Worm (Caenorhabditis elegans): Measurements from ENCODE around the gene R144.6.
A peak's percentile ranks its signal among the peaks of the same experiment; 100 is the strongest.

R144.6 gene

DNA sequence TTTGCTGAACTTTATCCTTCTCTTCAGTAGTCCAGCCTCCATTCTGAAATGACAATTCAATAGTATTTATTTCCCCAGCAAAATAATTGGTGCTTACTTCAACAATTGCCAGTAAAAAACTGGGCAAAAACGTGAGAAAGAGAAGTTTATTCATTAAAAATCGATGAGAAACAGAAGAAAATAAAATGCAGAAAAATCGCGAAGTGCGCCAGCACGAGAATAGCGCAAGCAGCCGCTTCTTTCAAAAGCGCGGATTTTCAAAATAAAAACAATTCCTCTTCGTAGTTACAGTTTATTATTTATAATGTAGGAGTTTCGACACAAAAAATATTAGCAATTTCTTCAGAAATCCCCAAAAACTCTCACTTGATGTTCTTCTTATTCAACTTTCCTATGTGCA, 41.6 kb downstream of the R144.6 start, which contains the start of gene C27F2.9 (continued):
- TF ChIP-seq dmd-6 (GFP tag; IDR thresholded peaks at IDR 0.05): peak; percentile 67
- no peak for TF ChIP-seq nhr-28 (tag; optimal IDR thresholded peaks at IDR 0.05)
- no peak for TF ChIP-seq zag-1 (tag; optimal IDR thresholded peaks at IDR 0.05)
- TF ChIP-seq nhr-48 (tag; optimal IDR thresholded peaks at IDR 0.05): peak; percentile 54
- TF ChIP-seq ceh-44 (GFP tag; IDR thresholded peaks at IDR 0.05): no peak
- no peak for TF ChIP-seq snpc-4 (tag; optimal IDR thresholded peaks at IDR 0.05)
- TF ChIP-seq Y5F2A.4 (GFP tag; optimal IDR thresholded peaks at IDR 0.05): no peak
- peak; percentile 40 to 58 for TF ChIP-seq hif-1 (tag; optimal IDR thresholded peaks at IDR 0.05)
- no peak for TF ChIP-seq mxl-2 (GFP tag; conservative IDR thresholded peaks at IDR 0.05)
- no peak for TF ChIP-seq ceh-62 (tag; optimal IDR thresholded peaks at IDR 0.05)
- TF ChIP-seq nhr-77 (tag; optimal IDR thresholded peaks at IDR 0.05): peak; percentile 52
- peak in 1 of 2 experiments; percentile 2 for TF ChIP-seq mdl-1 (tag; optimal IDR thresholded peaks at IDR 0.05)
- peak; percentile 32; the same call in 1 of the 2 replicates for TF ChIP-seq ctbp-1 (GFP tag; IDR thresholded peaks at IDR 0.05)
- TF ChIP-seq zip-2 (tag; optimal IDR thresholded peaks at IDR 0.05): peak; percentile 31
- no peak for TF ChIP-seq nhr-10 (tag; optimal IDR thresholded peaks at IDR 0.05)
- peak; percentile 95 for TF ChIP-seq mes-2 (tag; optimal IDR thresholded peaks at IDR 0.05; ENCODE audit: poor library complexity, severe bottlenecking)
- peak; percentile 74; the same call in 1 of the 2 replicates for TF ChIP-seq dmd-9 (GFP tag; IDR thresholded peaks at IDR 0.05)
- no peak for TF ChIP-seq mdt-29 (GFP tag; IDR thresholded peaks at IDR 0.05)
- peak; percentile 77; the same call in 1 of the 2 replicates for TF ChIP-seq arid-1 (GFP tag; conservative IDR thresholded peaks at IDR 0.05)
- no peak for TF ChIP-seq jun-1 (tag; optimal IDR thresholded peaks at IDR 0.05)
- no peak for TF ChIP-seq ces-1 (GFP tag; optimal IDR thresholded peaks at IDR 0.05)
- no peak for TF ChIP-seq aly-2 (tag; optimal IDR thresholded peaks at IDR 0.05)
- TF ChIP-seq D1046.2 (GFP tag; IDR thresholded peaks at IDR 0.05): no peak
- no peak for TF ChIP-seq snpc-1.2 (GFP tag; IDR thresholded peaks at IDR 0.05)
- TF ChIP-seq lin-39 (tag; optimal IDR thresholded peaks at IDR 0.05): no peak
- no peak for TF ChIP-seq nhr-76 (tag; optimal IDR thresholded peaks at IDR 0.05)
- peak; percentile 88 for TF ChIP-seq nhr-42 (GFP tag; IDR thresholded peaks at IDR 0.05)
- TF ChIP-seq ztf-11 (tag; optimal IDR thresholded peaks at IDR 0.05): no peak
- peak; percentile 82 for TF ChIP-seq hmg-1.1 (GFP tag; IDR thresholded peaks at IDR 0.05)
- no peak for TF ChIP-seq lin-1 (GFP tag; IDR thresholded peaks at IDR 0.05)
- TF ChIP-seq nhr-237 (tag; optimal IDR thresholded peaks at IDR 0.05): no peak
- TF ChIP-seq lin-29 (GFP tag; IDR thresholded peaks at IDR 0.05): no peak
- TF ChIP-seq daf-12 (tag; optimal IDR thresholded peaks at IDR 0.05): no peak
- peak; percentile 85 for TF ChIP-seq pha-4 (GFP tag; IDR thresholded peaks at IDR 0.05)
- peak; percentile 86 for TF ChIP-seq pha-4 (tag; optimal IDR thresholded peaks at IDR 0.05)
- no peak for TF ChIP-seq Y105C5A.15 (GFP tag; IDR thresholded peaks at IDR 0.05)
- TF ChIP-seq F37D6.2 (tag; optimal IDR thresholded peaks at IDR 0.05): peak; percentile 68
- no peak for TF ChIP-seq nhr-111 (GFP tag; optimal IDR thresholded peaks at IDR 0.05)
- no peak for TF ChIP-seq php-3 (GFP tag; IDR thresholded peaks at IDR 0.05)
- peak; percentile 56 to 92 for TF ChIP-seq lsy-2 (tag; optimal IDR thresholded peaks at IDR 0.05)
- peak; percentile 83 for TF ChIP-seq T20F7.1 (GFP tag; optimal IDR thresholded peaks at IDR 0.05)
- TF ChIP-seq fos-1 (tag; optimal IDR thresholded peaks at IDR 0.05): no peak
- peak; percentile 68 for TF ChIP-seq spr-1 (tag; optimal IDR thresholded peaks at IDR 0.05)
- TF ChIP-seq Y75B8A.6 (GFP tag; IDR thresholded peaks at IDR 0.05): no peak
- peak; percentile 99 for TF ChIP-seq dpl-1 (GFP tag; optimal IDR thresholded peaks at IDR 0.05)
- TF ChIP-seq gei-8 (GFP tag; optimal IDR thresholded peaks at IDR 0.05): no peak
- no peak for TF ChIP-seq madf-9 (GFP tag; conservative IDR thresholded peaks at IDR 0.05)
- TF ChIP-seq fkh-10 (GFP tag; optimal IDR thresholded peaks at IDR 0.05): peak; percentile 57
- no peak for TF ChIP-seq ZK337.2 (GFP tag; IDR thresholded peaks at IDR 0.05)
- TF ChIP-seq unc-130 (GFP tag; optimal IDR thresholded peaks at IDR 0.05): peak; percentile 59
- peak; percentile 19 for TF ChIP-seq F49E8.2 (tag; optimal IDR thresholded peaks at IDR 0.05; ENCODE audit: borderline replicate concordance)
- peak; percentile 88 for TF ChIP-seq mep-1 (tag; optimal IDR thresholded peaks at IDR 0.05)

Measured in whole organism, L4 larva.